Fruit fly (Drosophila melanogaster) whole organism, embryonic: ENCODE results near the gene CG12290.

ENCODE experiments used
- ATbp ChIP-seq: fragments of 200-800 bp; sonication (Bioruptor generic); optimal IDR thresholded peaks from 2 replicates; lab custom pipeline; 2017; ENCODE audit warnings: missing biosample characterization, mild to moderate bottlenecking, missing genetic modification characterization, missing genetic modification reagents
- Atf3 ChIP-seq: fragments of 200-800 bp; sonication (Bioruptor generic); optimal IDR thresholded peaks from 3 replicates; lab custom pipeline; 2016; ENCODE audit warnings: missing biosample characterization, missing genetic modification characterization
- CG10209 ChIP-seq: fragments of 200-800 bp; sonication (Bioruptor generic); optimal IDR thresholded peaks from 3 replicates; lab custom pipeline; 2017; ENCODE audit warnings: missing biosample characterization, mild to moderate bottlenecking, missing genetic modification characterization, missing genetic modification reagents
- CG10366 ChIP-seq: fragments of 200-800 bp; sonication (Bioruptor generic); IDR thresholded peaks from 2 replicates; pipeline ENCODE4 v1.3.6; 2022; ENCODE audit warnings: missing biosample characterization, missing genetic modification characterization
- CG10543 ChIP-seq: fragments of 200-800 bp; sonication (Bioruptor generic); optimal IDR thresholded peaks from 3 replicates; lab custom pipeline; 2017; ENCODE audit warnings: missing biosample characterization, mild to moderate bottlenecking, missing genetic modification characterization, moderate library complexity
- CG11085 ChIP-seq: fragments of 200-800 bp; sonication (Bioruptor generic); IDR thresholded peaks from 2 replicates; pipeline ENCODE4 v1.3.6; 2022; ENCODE audit warnings: missing biosample characterization, missing genetic modification characterization
- CG11093 ChIP-seq: fragments of 200-800 bp; sonication (Bioruptor generic); IDR thresholded peaks from 3 replicates; pipeline ENCODE4 v1.3.6; 2022; ENCODE audit warnings: missing biosample characterization, missing genetic modification characterization
- CG12071 ChIP-seq: fragments of 200-800 bp; sonication (Bioruptor generic); optimal IDR thresholded peaks from 3 replicates; lab custom pipeline; 2018; ENCODE audit warnings: missing biosample characterization, mild to moderate bottlenecking, missing genetic modification characterization
- CG12155 ChIP-seq: fragments of 200-800 bp; sonication (Bioruptor generic); optimal IDR thresholded peaks from 3 replicates; lab custom pipeline; 2016; ENCODE audit warnings: missing biosample characterization, missing genetic modification characterization
- CG13296 ChIP-seq: fragments of 200-800 bp; sonication (Bioruptor generic); optimal IDR thresholded peaks from 3 replicates; lab custom pipeline; 2018; ENCODE audit warnings: missing biosample characterization, mild to moderate bottlenecking, missing genetic modification characterization
- CG13775 ChIP-seq: fragments of 200-800 bp; sonication (Bioruptor generic); optimal IDR thresholded peaks from 3 replicates; lab custom pipeline; 2017; ENCODE audit warnings: missing biosample characterization, mild to moderate bottlenecking, missing genetic modification characterization
- CG14014 ChIP-seq: fragments of 200-800 bp; sonication (Bioruptor generic); IDR thresholded peaks from 2 replicates; pipeline ENCODE4 v1.3.6; 2022; ENCODE audit warnings: missing biosample characterization, missing genetic modification characterization
- CG14710 ChIP-seq: fragments of 200-800 bp; sonication (Bioruptor generic); optimal IDR thresholded peaks from 3 replicates; lab custom pipeline; 2019; ENCODE audit warnings: missing biosample characterization, mild to moderate bottlenecking, missing genetic modification characterization, moderate library complexity
- CG15514 ChIP-seq: fragments of 200-800 bp; sonication (Bioruptor generic); optimal IDR thresholded peaks from 3 replicates; lab custom pipeline; 2017; ENCODE audit warnings: missing biosample characterization, missing genetic modification characterization, mild to moderate bottlenecking, moderate library complexity, missing genetic modification reagents
- CG16863 ChIP-seq: fragments of 200-800 bp; sonication (Bioruptor generic); optimal IDR thresholded peaks from 3 replicates; lab custom pipeline; 2016; ENCODE audit warnings: missing biosample characterization, missing genetic modification characterization
- CG17568 ChIP-seq: fragments of 200-800 bp; sonication (Bioruptor generic); optimal IDR thresholded peaks from 2 replicates; lab custom pipeline; 2018; ENCODE audit warnings: missing biosample characterization, mild to moderate bottlenecking, missing genetic modification characterization, moderate library complexity
- CG17802 ChIP-seq: fragments of 200-800 bp; sonication (Bioruptor generic); optimal IDR thresholded peaks from 2 replicates; lab custom pipeline; 2018; ENCODE audit warnings: missing biosample characterization, mild to moderate bottlenecking, missing genetic modification characterization, moderate library complexity
- CG17829 ChIP-seq: fragments of 200-800 bp; optimal IDR thresholded peaks from 2 replicates; lab custom pipeline; 2019; ENCODE audit warnings: missing biosample characterization, mild to moderate bottlenecking, missing genetic modification characterization, moderate library complexity
- CG2678 ChIP-seq: fragments of 200-800 bp; sonication (Bioruptor generic); optimal IDR thresholded peaks from 3 replicates; lab custom pipeline; 2019; ENCODE audit warnings: missing biosample characterization, mild to moderate bottlenecking, missing genetic modification characterization, moderate library complexity
- CG2875 ChIP-seq: fragments of 200-800 bp; sonication (Bioruptor generic); optimal IDR thresholded peaks from 2 replicates; lab custom pipeline; 2017; ENCODE audit warnings: missing biosample characterization, mild to moderate bottlenecking, missing genetic modification characterization, missing genetic modification reagents
- CG30020 ChIP-seq: fragments of 200-800 bp; optimal IDR thresholded peaks from 2 replicates; lab custom pipeline; 2019; ENCODE audit warnings: missing biosample characterization, mild to moderate bottlenecking, missing genetic modification characterization, moderate library complexity
- CG32532 ChIP-seq: fragments of 200-800 bp; sonication (Bioruptor generic); IDR thresholded peaks from 2 replicates; pipeline ENCODE4 v1.3.6; 2022; ENCODE audit warnings: missing biosample characterization, missing genetic modification characterization
- CG3838 ChIP-seq: fragments of 200-800 bp; sonication (Bioruptor generic); optimal IDR thresholded peaks from 3 replicates; lab custom pipeline; 2016; ENCODE audit warnings: missing biosample characterization, missing genetic modification characterization
- CG4424 ChIP-seq: fragments of 200-800 bp; sonication (Bioruptor generic); optimal IDR thresholded peaks from 3 replicates; lab custom pipeline; 2016; ENCODE audit warnings: missing biosample characterization, missing genetic modification characterization
- CG4707 ChIP-seq: fragments of 200-800 bp; sonication (Bioruptor generic); optimal IDR thresholded peaks from 2 replicates; lab custom pipeline; 2018; ENCODE audit warnings: missing biosample characterization, mild to moderate bottlenecking, missing genetic modification characterization, moderate library complexity
- CG4820 ChIP-seq: fragments of 200-800 bp; sonication (Bioruptor generic); optimal IDR thresholded peaks from 3 replicates; lab custom pipeline; 2016; ENCODE audit warnings: missing biosample characterization, missing genetic modification characterization
- CG7556 ChIP-seq: fragments of 200-800 bp; sonication (Bioruptor generic); optimal IDR thresholded peaks from 2 replicates; lab custom pipeline; 2017; ENCODE audit warnings: missing biosample characterization, mild to moderate bottlenecking, missing genetic modification characterization
- Dip2 ChIP-seq: fragments of 200-800 bp; sonication (Bioruptor generic); IDR thresholded peaks from 2 replicates; pipeline ENCODE4 v1.3.6; 2022; ENCODE audit warnings: missing biosample characterization, missing genetic modification characterization
- GATAe ChIP-seq: fragments of 200-800 bp; sonication (Bioruptor generic); conservative IDR thresholded peaks from 2 replicates; pipeline ENCODE4 v1.3.6; 2022; ENCODE audit warnings: missing biosample characterization, missing genetic modification characterization
- Hand ChIP-seq: fragments of 200-800 bp; sonication (Bioruptor generic); optimal IDR thresholded peaks from 2 replicates; lab custom pipeline; 2017; ENCODE audit warnings: mild to moderate bottlenecking, missing biosample characterization, missing genetic modification reagents, missing genetic modification characterization
- Hmr ChIP-seq: fragments of 200-800 bp; sonication (Bioruptor generic); optimal IDR thresholded peaks from 3 replicates; lab custom pipeline; 2017; ENCODE audit warnings: mild to moderate bottlenecking, missing biosample characterization, missing genetic modification reagents, missing genetic modification characterization
- MBD-R2 ChIP-seq: fragments of 200-800 bp; sonication (Bioruptor generic); IDR thresholded peaks from 2 replicates; pipeline ENCODE4 v1.3.6; 2022; ENCODE audit warnings: missing biosample characterization, missing genetic modification characterization
- NC2α ChIP-seq: fragments of 200-800 bp; sonication (Bioruptor generic); optimal IDR thresholded peaks from 2 replicates; lab custom pipeline; 2016; ENCODE audit warnings: missing biosample characterization, missing genetic modification characterization
- Poxn ChIP-seq: fragments of 200-800 bp; sonication (Bioruptor generic); IDR thresholded peaks from 2 replicates; pipeline ENCODE4 v1.3.6; 2022; ENCODE audit warnings: missing biosample characterization, missing genetic modification characterization
- Trl ChIP-seq, 3 experiments: fragments of >200 bp in 2 of 3; fragments of 200-800 bp in 1 of 3; sonication (Bioruptor generic) in 1 of 3; optimal IDR thresholded peaks; 2 replicates in 1 of 3; 3 replicates in 2 of 3; lab custom pipeline; 2016 to 2017; ENCODE audit warnings: missing biosample characterization in 1 of 3, missing genetic modification characterization in 1 of 3
- Vsx1 ChIP-seq: fragments of 200-800 bp; sonication (Bioruptor generic); optimal IDR thresholded peaks from 2 replicates; lab custom pipeline; 2017; ENCODE audit warnings: missing biosample characterization, mild to moderate bottlenecking, missing genetic modification characterization, missing genetic modification reagents
- Xbp1 ChIP-seq: fragments of 200-800 bp; sonication (Bioruptor generic); optimal IDR thresholded peaks from 3 replicates; lab custom pipeline; 2016; ENCODE audit warnings: missing biosample characterization, mild to moderate bottlenecking, missing genetic modification characterization
- ab ChIP-seq: fragments of 200-800 bp; sonication (Bioruptor generic); optimal IDR thresholded peaks from 2 replicates; lab custom pipeline; 2016; ENCODE audit warnings: missing biosample characterization, missing genetic modification characterization
- ato ChIP-seq: fragments of 200-800 bp; sonication (Bioruptor generic); IDR thresholded peaks from 2 replicates; pipeline ENCODE4 v1.3.6; 2022; ENCODE audit warnings: missing biosample characterization, missing genetic modification characterization; ENCODE audit not compliant: partially characterized antibody
- dmrt99B ChIP-seq: fragments of 200-800 bp; sonication (Bioruptor generic); optimal IDR thresholded peaks from 2 replicates; lab custom pipeline; 2018; ENCODE audit warnings: missing biosample characterization, mild to moderate bottlenecking, missing genetic modification characterization, moderate library complexity
- fru ChIP-seq: fragments of >200 bp; optimal IDR thresholded peaks from 2 replicates; lab custom pipeline; 2017
- hth ChIP-seq: fragments of >200 bp; optimal IDR thresholded peaks from 2 replicates; lab custom pipeline; 2017; ENCODE audit warnings: inconsistent platforms
- inv ChIP-seq: fragments of 200-800 bp; sonication (Bioruptor generic); IDR thresholded peaks from 2 replicates; pipeline ENCODE4 v1.3.6; 2022; ENCODE audit warnings: missing biosample characterization, missing genetic modification characterization; ENCODE audit not compliant: partially characterized antibody
- pros ChIP-seq: fragments of 200-800 bp; sonication (Bioruptor generic); optimal IDR thresholded peaks from 3 replicates; lab custom pipeline; 2019; ENCODE audit warnings: missing biosample characterization, mild to moderate bottlenecking, missing genetic modification characterization, moderate library complexity
- rib ChIP-seq: fragments of 200-800 bp; sonication (Bioruptor generic); IDR thresholded peaks from 2 replicates; pipeline ENCODE4 v1.3.6; 2022; ENCODE audit warnings: missing biosample characterization, missing genetic modification characterization
- sens ChIP-seq: fragments of 200-800 bp; sonication (Bioruptor generic); peaks from one replicate; lab custom pipeline; 2016; ENCODE audit warnings: missing biosample characterization, missing genetic modification characterization
- slp2 ChIP-seq: fragments of 200-800 bp; sonication (Bioruptor generic); optimal IDR thresholded peaks from 2 replicates; lab custom pipeline; 2016; ENCODE audit warnings: missing biosample characterization, missing genetic modification characterization
- tll ChIP-seq, 2 experiments: fragments of 200-800 bp in 1 of 2; fragments of >200 bp in 1 of 2; sonication (Bioruptor generic) in 1 of 2; optimal IDR thresholded peaks; 2 replicates each; lab custom pipeline; 2017 to 2019; ENCODE audit warnings: missing biosample characterization in 2 of 2, missing genetic modification characterization in 2 of 2, mild to moderate bottlenecking in 1 of 2, moderate library complexity in 1 of 2
- tna ChIP-seq: fragments of 200-800 bp; sonication (Bioruptor generic); IDR thresholded peaks from 2 replicates; pipeline ENCODE4 v1.3.6; 2022; ENCODE audit warnings: missing biosample characterization, missing genetic modification characterization; ENCODE audit not compliant: partially characterized antibody
- toy ChIP-seq: fragments of 200-800 bp; sonication (Bioruptor generic); IDR thresholded peaks from 2 replicates; pipeline ENCODE4 v1.3.6; 2022; ENCODE audit warnings: missing biosample characterization, missing genetic modification characterization
- unc-4 ChIP-seq: fragments of 200-800 bp; sonication (Bioruptor generic); IDR thresholded peaks from 2 replicates; pipeline ENCODE4 v1.3.6; 2022; ENCODE audit warnings: missing biosample characterization, missing genetic modification characterization; ENCODE audit not compliant: partially characterized antibody

Gene CG12290

dm6 chr3R:26230016-26230415, at the start of gene CG12290 (continued):
- TF ChIP-seq CG11085 (GFP tag; lab: Robert Waterston, UW): peak; percentile 34; the same call in 1 of the 2 replicates
- TF ChIP-seq CG10543 (GFP tag; lab: Kevin White, UChicago): no peak
- TF ChIP-seq CG11093 (GFP tag; lab: Robert Waterston, UW): no peak
- TF ChIP-seq inv: peak; percentile 13; the same call in 1 of the 2 replicates
- no peak for TF ChIP-seq toy (GFP tag; lab: Robert Waterston, UW)
- peak; percentile 22 for TF ChIP-seq Xbp1 (GFP tag; lab: Kevin White, UChicago)
- TF ChIP-seq CG17829: peak; percentile 10
- TF ChIP-seq hth (lab: Kevin White, UChicago): no peak
- no peak for TF ChIP-seq CG17802 (tag; lab: Kevin White, UChicago)
- no peak for TF ChIP-seq NC2α (GFP tag; lab: Kevin White, UChicago)
- TF ChIP-seq ATbp (GFP tag; lab: Kevin White, UChicago): peak; percentile 12
- TF ChIP-seq CG13296 (GFP tag; lab: Kevin White, UChicago): peak; percentile 44
- peak; percentile 75; the same call in 1 of the 2 replicates for TF ChIP-seq rib
- TF ChIP-seq tll (GFP tag; optimal IDR thresholded peaks at IDR 0.05; lab: Kevin White, UChicago): no peak
- peak; percentile 85 to 90 for TF ChIP-seq Trl (optimal IDR thresholded peaks at IDR 0.05; lab: Kevin White, UChicago)
- peak; percentile 81 for TF ChIP-seq Trl (GFP tag; optimal IDR thresholded peaks at IDR 0.05; lab: Kevin White, UChicago)
- 0 out of 2 replicates have a peak, but pooled peaks have one; percentile 25 for TF ChIP-seq tna (GFP tag; lab: Robert Waterston, UW)
- no peak for TF ChIP-seq Poxn (GFP tag; lab: Robert Waterston, UW)
- no peak for TF ChIP-seq CG17568
- no peak for TF ChIP-seq CG13775 (GFP tag; lab: Kevin White, UChicago)
- TF ChIP-seq fru (lab: Kevin White, UChicago): no peak
- no peak for TF ChIP-seq CG4707 (GFP tag; lab: Kevin White, UChicago)
- TF ChIP-seq GATAe: no peak
- TF ChIP-seq CG12155 (GFP tag; lab: Kevin White, UChicago): no peak
- peak; percentile 52; the same call in 1 of the 2 replicates for TF ChIP-seq ato (GFP tag; lab: Robert Waterston, UW)
- TF ChIP-seq, all 482 proteins: peak for 158

dm6 chr3R:26181991-26182390, 48.1 kb upstream of the CG12290 start:
- TF ChIP-seq slp2 (GFP tag; lab: Kevin White, UChicago): no peak
- TF ChIP-seq Vsx1: no peak
- TF ChIP-seq dmrt99B (tag; lab: Kevin White, UChicago): peak; percentile 40
- no peak for TF ChIP-seq CG4424 (GFP tag; lab: Kevin White, UChicago)
- TF ChIP-seq pros (GFP tag; lab: Kevin White, UChicago): no peak
- no peak for TF ChIP-seq CG2875 (GFP tag; lab: Kevin White, UChicago)
- no peak for TF ChIP-seq MBD-R2 (GFP tag; lab: Robert Waterston, UW)
- no peak for TF ChIP-seq Hand (GFP tag; lab: Kevin White, UChicago)
- TF ChIP-seq CG2678: peak; percentile 39
- no peak for TF ChIP-seq ab (GFP tag; lab: Kevin White, UChicago)
- TF ChIP-seq CG30020: no peak
- TF ChIP-seq Atf3: no peak
- no peak for TF ChIP-seq Dip2 (GFP tag; lab: Robert Waterston, UW)
- TF ChIP-seq CG12071 (GFP tag; lab: Kevin White, UChicago): no peak
- TF ChIP-seq unc-4 (GFP tag; lab: Robert Waterston, UW): no peak
- TF ChIP-seq Hmr (GFP tag; lab: Kevin White, UChicago): peak; percentile 46
- no peak for TF ChIP-seq CG32532 (GFP tag; lab: Robert Waterston, UW)
- TF ChIP-seq CG14710 (tag; lab: Kevin White, UChicago): no peak
- TF ChIP-seq CG10366 (GFP tag; lab: Robert Waterston, UW): no peak
- TF ChIP-seq sens (GFP tag; lab: Kevin White, UChicago): peak; percentile 57
- peak; percentile 17 for TF ChIP-seq CG7556 (GFP tag; lab: Kevin White, UChicago)
- no peak for TF ChIP-seq CG3838 (GFP tag; lab: Kevin White, UChicago)
- TF ChIP-seq CG10209 (GFP tag; lab: Kevin White, UChicago): no peak
- 0 out of 2 replicates have a peak, but pooled peaks have one; percentile 21 for TF ChIP-seq CG14014 (GFP tag; lab: Robert Waterston, UW)
- TF ChIP-seq CG15514 (GFP tag; lab: Kevin White, UChicago): peak; percentile 21
- no peak for TF ChIP-seq CG4820 (GFP tag; lab: Kevin White, UChicago)
- TF ChIP-seq CG16863 (GFP tag; lab: Kevin White, UChicago): no peak
